Worm (Caenorhabditis elegans) whole organism, L3 larva: ENCODE data around the gene dars-2.

ENCODE experiments used
- R02D3.7 ChIP-seq: fragments of 150-350 bp; optimal IDR thresholded peaks from 2 replicates; lab custom pipeline; 2014; ENCODE audit warnings: missing biosample characterization, missing genetic modification characterization
- ZK546.5 ChIP-seq: sonication (generic microtip); optimal IDR thresholded peaks from 2 replicates; lab custom pipeline; 2017; ENCODE audit warnings: missing biosample characterization, missing genetic modification characterization
- aly-2 ChIP-seq: fragments of 150-350 bp; optimal IDR thresholded peaks from 2 replicates; lab custom pipeline; 2014; ENCODE audit warnings: missing biosample characterization, missing genetic modification characterization
- ama-1 ChIP-seq: fragments of 150-350 bp; optimal IDR thresholded peaks from 2 replicates; lab custom pipeline; 2018
- ceh-16 ChIP-seq: sonication (generic microtip); optimal IDR thresholded peaks from 2 replicates; lab custom pipeline; 2017; ENCODE audit warnings: missing biosample characterization, missing genetic modification characterization
- ceh-28 ChIP-seq: fragments of 150-350 bp; optimal IDR thresholded peaks from 2 replicates; lab custom pipeline; 2014; ENCODE audit warnings: missing biosample characterization, missing genetic modification reagents, missing genetic modification characterization
- ceh-82 ChIP-seq: fragments of 150-350 bp; optimal IDR thresholded peaks from 2 replicates; lab custom pipeline; 2014; ENCODE audit warnings: missing biosample characterization, missing genetic modification characterization
- ceh-9 ChIP-seq: sonication (generic microtip); optimal IDR thresholded peaks from 2 replicates; lab custom pipeline; 2018; ENCODE audit warnings: missing biosample characterization, missing genetic modification characterization
- daf-12 ChIP-seq: fragments of 150-350 bp; optimal IDR thresholded peaks from 2 replicates; lab custom pipeline; 2014; ENCODE audit warnings: missing biosample characterization, missing genetic modification reagents, missing genetic modification characterization
- egl-27 ChIP-seq: sonication (generic microtip); optimal IDR thresholded peaks from 4 replicates; lab custom pipeline; 2017; ENCODE audit warnings: missing biosample characterization, missing genetic modification reagents, missing genetic modification characterization
- egl-5 ChIP-seq: fragments of 150-350 bp; optimal IDR thresholded peaks from 2 replicates; lab custom pipeline; 2017; ENCODE audit warnings: missing biosample characterization, missing genetic modification reagents, missing genetic modification characterization, inconsistent platforms
- elt-2 ChIP-seq: sonication (generic microtip); optimal IDR thresholded peaks from 2 replicates; lab custom pipeline; 2016; ENCODE audit warnings: missing genetic modification reagents, mild to moderate bottlenecking, missing genetic modification characterization, missing compliant biosample characterization
- eor-1 ChIP-seq, 2 experiments: fragments of 150-350 bp; optimal IDR thresholded peaks; 2 replicates each; lab custom pipeline; 2014 to 2018; ENCODE audit warnings: missing biosample characterization in 2 of 2, missing genetic modification characterization in 2 of 2
- fkh-10 ChIP-seq: sonication (generic microtip); optimal IDR thresholded peaks from 2 replicates; lab custom pipeline; 2017; ENCODE audit warnings: missing biosample characterization, missing genetic modification reagents, missing genetic modification characterization
- fkh-2 ChIP-seq: fragments of 150-350 bp; optimal IDR thresholded peaks from 2 replicates; lab custom pipeline; 2014; ENCODE audit warnings: missing biosample characterization, missing genetic modification reagents, missing genetic modification characterization
- fos-1 ChIP-seq: fragments of 150-350 bp; optimal IDR thresholded peaks from 2 replicates; lab custom pipeline; 2014; ENCODE audit warnings: missing biosample characterization, missing genetic modification characterization
- hmg-11 ChIP-seq: sonication (generic microtip); optimal IDR thresholded peaks from 2 replicates; lab custom pipeline; 2016; ENCODE audit warnings: missing genetic modification characterization, missing compliant biosample characterization
- lin-15B ChIP-seq: fragments of 150-350 bp; optimal IDR thresholded peaks from 2 replicates; lab custom pipeline; 2014; ENCODE audit warnings: missing biosample characterization, missing genetic modification characterization
- lin-39 ChIP-seq: fragments of 150-350 bp; optimal IDR thresholded peaks from 2 replicates; lab custom pipeline; 2018; ENCODE audit warnings: missing biosample characterization, missing genetic modification reagents, missing genetic modification characterization
- lsy-12 ChIP-seq: sonication (generic microtip); optimal IDR thresholded peaks from 2 replicates; lab custom pipeline; 2016; ENCODE audit warnings: mild to moderate bottlenecking, missing genetic modification characterization, missing compliant biosample characterization
- mdl-1 ChIP-seq: fragments of 150-350 bp; optimal IDR thresholded peaks from 2 replicates; lab custom pipeline; 2014; ENCODE audit warnings: missing biosample characterization, missing genetic modification characterization
- mml-1 ChIP-seq: fragments of 150-350 bp; sonication (generic microtip); optimal IDR thresholded peaks from 3 replicates; lab custom pipeline; 2014; ENCODE audit warnings: missing biosample characterization, missing genetic modification characterization
- nfya-1 ChIP-seq: sonication (generic microtip); optimal IDR thresholded peaks from 2 replicates; lab custom pipeline; 2017; ENCODE audit warnings: missing genetic modification characterization, mild to moderate bottlenecking, missing compliant biosample characterization, antibody characterized with exemption, moderate library complexity; ENCODE audit not compliant: insufficient read depth
- nhr-12 ChIP-seq: fragments of 150-350 bp; optimal IDR thresholded peaks from 2 replicates; lab custom pipeline; 2014; ENCODE audit warnings: missing biosample characterization, missing genetic modification characterization
- nhr-28 ChIP-seq: fragments of 150-350 bp; optimal IDR thresholded peaks from 2 replicates; lab custom pipeline; 2014; ENCODE audit warnings: missing biosample characterization, missing genetic modification characterization
- nhr-43 ChIP-seq: sonication (generic microtip); optimal IDR thresholded peaks from 2 replicates; lab custom pipeline; 2016; ENCODE audit warnings: mild to moderate bottlenecking, missing genetic modification characterization, missing compliant biosample characterization; ENCODE audit not compliant: poor library complexity, severe bottlenecking
- nhr-76 ChIP-seq: fragments of 150-350 bp; sonication (generic microtip); optimal IDR thresholded peaks from 5 replicates; lab custom pipeline; 2014; ENCODE audit warnings: missing biosample characterization, missing genetic modification characterization
- nhr-77 ChIP-seq: fragments of 150-350 bp; optimal IDR thresholded peaks from 2 replicates; lab custom pipeline; 2014; ENCODE audit warnings: missing biosample characterization, missing genetic modification characterization
- pha-4 ChIP-seq: fragments of 150-350 bp; optimal IDR thresholded peaks from 2 replicates; lab custom pipeline; 2014; ENCODE audit warnings: missing biosample characterization, missing genetic modification reagents, missing genetic modification characterization
- pqm-1 ChIP-seq: fragments of 150-350 bp; optimal IDR thresholded peaks from 2 replicates; lab custom pipeline; 2017; ENCODE audit warnings: missing biosample characterization, missing genetic modification characterization, inconsistent platforms
- sea-2 ChIP-seq: fragments of 150-350 bp; sonication (generic microtip); optimal IDR thresholded peaks from 4 replicates; lab custom pipeline; 2014; ENCODE audit warnings: missing biosample characterization, missing genetic modification reagents, missing genetic modification characterization
- snpc-4 ChIP-seq: fragments of 150-350 bp; optimal IDR thresholded peaks from 2 replicates; lab custom pipeline; 2014; ENCODE audit warnings: missing biosample characterization, missing genetic modification characterization
- unc-39 ChIP-seq: sonication (generic microtip); optimal IDR thresholded peaks from 4 replicates; lab custom pipeline; 2017; ENCODE audit warnings: missing biosample characterization, missing genetic modification characterization
- unc-62 ChIP-seq: fragments of 150-350 bp; sonication (generic microtip); optimal IDR thresholded peaks from 4 replicates; lab custom pipeline; 2014; ENCODE audit warnings: missing biosample characterization, missing genetic modification reagents, missing genetic modification characterization
- zag-1 ChIP-seq: fragments of 150-350 bp; optimal IDR thresholded peaks from 2 replicates; lab custom pipeline; 2014; ENCODE audit warnings: missing biosample characterization, missing genetic modification characterization
- ztf-11 ChIP-seq: fragments of 150-350 bp; optimal IDR thresholded peaks from 2 replicates; lab custom pipeline; 2014; ENCODE audit warnings: missing biosample characterization, missing genetic modification characterization

Gene dars-2

DNA sequence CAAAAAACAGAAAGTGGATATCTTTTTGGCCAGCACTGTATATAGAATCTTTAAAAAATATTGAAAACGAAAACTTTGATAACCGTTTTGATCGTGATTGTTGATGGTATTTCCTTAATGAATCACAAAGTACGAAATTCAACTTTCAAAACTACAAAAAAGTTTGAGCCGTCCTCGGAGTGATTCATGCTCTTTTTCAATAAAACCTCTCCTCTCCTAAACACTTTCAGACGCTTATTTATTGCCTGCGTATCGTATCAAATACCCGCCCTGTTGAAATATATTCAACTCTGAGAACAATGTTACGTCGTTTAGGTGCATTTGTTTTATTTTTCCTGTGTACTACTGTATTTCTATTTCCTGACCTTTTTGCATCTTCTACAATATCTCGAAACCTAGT is 27.6 kb upstream of the dars-2 start:
- TF ChIP-seq unc-62 (no peak), fkh-2 (no peak), pha-4 (tag; lab: Kevin White, UChicago) (no peak), pqm-1 (tag; lab: Kevin White, UChicago) (peak; percentile 70), egl-27 (tag; lab: Kevin White, UChicago) (no peak), elt-2 (tag; lab: Kevin White, UChicago) (peak; percentile 39)

- TF ChIP-seq lin-15B (no peak), nhr-12 (no peak), fkh-10 (GFP tag; lab: Kevin White, UChicago) (peak; percentile 39), nhr-77 (tag; lab: Kevin White, UChicago) (no peak), lin-39 (tag; lab: Kevin White, UChicago) (peak; percentile 76), ztf-11 (tag; lab: Kevin White, UChicago) (no peak), hmg-11 (tag; lab: Kevin White, UChicago) (peak; percentile 63), ceh-9 (tag; lab: Kevin White, UChicago) (no peak), ZK546.5 (no peak), unc-39 (tag; lab: Kevin White, UChicago) (no peak), egl-27 (tag; lab: Kevin White, UChicago) (no peak), egl-5 (tag; lab: Kevin White, UChicago) (peak; percentile 17), daf-12 (no peak), snpc-4 (peak; percentile 12), mml-1 (tag; lab: Kevin White, UChicago) (no peak), nfya-1 (peak; percentile 51)
Observed at ce11 chrV:12024273-12024672, 24.3 kb upstream of the dars-2 start.

DNA sequence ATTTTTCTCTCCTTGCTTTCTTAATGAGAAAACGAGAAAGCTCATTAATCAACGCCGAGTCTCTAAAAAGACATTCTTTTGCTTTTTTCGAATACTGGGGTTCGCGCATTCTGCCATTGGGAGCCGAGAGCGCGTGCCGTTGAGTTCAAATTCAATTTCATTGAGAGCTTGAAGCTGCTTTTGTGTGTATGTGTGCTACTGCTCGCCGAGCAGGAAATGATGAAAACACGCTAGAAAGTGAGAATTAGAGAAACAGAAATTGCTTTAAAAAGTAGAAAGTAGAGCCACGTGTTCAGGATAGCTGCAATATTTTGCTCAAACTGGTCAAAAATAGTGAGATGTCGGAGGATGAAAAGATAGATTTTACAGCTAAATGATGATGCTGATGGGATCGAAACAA is 22.9 kb upstream of the dars-2 start:
- no peak for TF ChIP-seq ceh-28 (tag; lab: Kevin White, UChicago)
- TF ChIP-seq nhr-28 (tag; lab: Kevin White, UChicago), result no peak
- TF ChIP-seq nfya-1, result peak; percentile 45
- no peak for TF ChIP-seq zag-1 (tag; lab: Kevin White, UChicago)
- TF ChIP-seq egl-5 (tag; lab: Kevin White, UChicago), result peak; percentile 36
- TF ChIP-seq fkh-10 (GFP tag; lab: Kevin White, UChicago), result peak; percentile 97
- no peak for TF ChIP-seq unc-62
- TF ChIP-seq eor-1 (tag; optimal IDR thresholded peaks at IDR 0.05; lab: Kevin White, UChicago), result no peak
- no peak for TF ChIP-seq unc-39 (tag; lab: Kevin White, UChicago)

- TF ChIP-seq ama-1 (lab: Kevin White, UChicago) (no peak), unc-39 (tag; lab: Kevin White, UChicago) (no peak), ceh-9 (tag; lab: Kevin White, UChicago) (no peak), lin-15B (peak; percentile 8), snpc-4 (peak; percentile 24), hmg-11 (tag; lab: Kevin White, UChicago) (peak; percentile 21), nfya-1 (peak; percentile 75), lin-39 (tag; lab: Kevin White, UChicago) (peak; percentile 74), ZK546.5 (no peak), fkh-10 (GFP tag; lab: Kevin White, UChicago) (peak; percentile 84), fos-1 (tag; lab: Kevin White, UChicago) (no peak), fkh-2 (no peak)
Observed at ce11 chrV:12026878-12027477, 21.6 kb upstream of the dars-2 start.

ce11 chrV:12028151-12028550 is 20.4 kb upstream of the dars-2 start:
- TF ChIP-seq mdl-1 (tag; lab: Kevin White, UChicago), result no peak
- no peak for TF ChIP-seq sea-2 (GFP tag; lab: Kevin White, UChicago)
- no peak for TF ChIP-seq nhr-76
- no peak for TF ChIP-seq ceh-82 (tag; lab: Kevin White, UChicago)
- no peak for TF ChIP-seq unc-39 (tag; lab: Kevin White, UChicago)
- no peak for TF ChIP-seq egl-27 (tag; lab: Kevin White, UChicago)
- no peak for TF ChIP-seq pha-4 (tag; lab: Kevin White, UChicago)
- no peak for TF ChIP-seq lsy-12 (tag; lab: Kevin White, UChicago)
- TF ChIP-seq nhr-28 (tag; lab: Kevin White, UChicago), result no peak
- no peak for TF ChIP-seq R02D3.7 (tag; lab: Kevin White, UChicago)
- TF ChIP-seq eor-1 (tag; optimal IDR thresholded peaks at IDR 0.05; lab: Kevin White, UChicago), result no peak
- TF ChIP-seq zag-1 (tag; lab: Kevin White, UChicago), result no peak
- no peak for TF ChIP-seq ceh-28 (tag; lab: Kevin White, UChicago)
- no peak for TF ChIP-seq aly-2 (tag; lab: Kevin White, UChicago)
- TF ChIP-seq nhr-43 (tag; lab: Kevin White, UChicago), result no peak
- no peak for TF ChIP-seq nfya-1
- no peak for TF ChIP-seq fkh-2
- no peak for TF ChIP-seq lin-39 (tag; lab: Kevin White, UChicago)
- no peak for TF ChIP-seq ceh-16
- TF ChIP-seq, all 47 proteins: peak for 0
